Fruit fly (Drosophila melanogaster) whole organism, embryonic: ENCODE measurements around the gene CG18269.

Source experiments
- Asciz ChIP-seq: fragments of 200-800 bp; sonication (Bioruptor generic); optimal IDR thresholded peaks from 2 replicates; lab custom pipeline; 2017; ENCODE audit warnings: missing biosample characterization, mild to moderate bottlenecking, missing genetic modification characterization, missing genetic modification reagents
- CG10462 ChIP-seq: fragments of 200-800 bp; sonication (Bioruptor generic); optimal IDR thresholded peaks from 2 replicates; lab custom pipeline; 2016; ENCODE audit warnings: missing biosample characterization, missing genetic modification characterization
- CG11723 ChIP-seq: fragments of 200-800 bp; sonication (Bioruptor generic); optimal IDR thresholded peaks from 2 replicates; lab custom pipeline; 2017; ENCODE audit warnings: missing biosample characterization, mild to moderate bottlenecking, missing genetic modification characterization
- CG12071 ChIP-seq: fragments of 200-800 bp; sonication (Bioruptor generic); optimal IDR thresholded peaks from 3 replicates; lab custom pipeline; 2018; ENCODE audit warnings: missing biosample characterization, mild to moderate bottlenecking, missing genetic modification characterization
- CG12769 ChIP-seq: fragments of 200-800 bp; sonication (Bioruptor generic); optimal IDR thresholded peaks from 2 replicates; lab custom pipeline; 2019; ENCODE audit warnings: missing biosample characterization, mild to moderate bottlenecking, missing genetic modification characterization, moderate library complexity
- CG13424 ChIP-seq: fragments of 200-800 bp; sonication (Bioruptor generic); optimal IDR thresholded peaks from 2 replicates; lab custom pipeline; 2019; ENCODE audit warnings: missing biosample characterization, mild to moderate bottlenecking, missing genetic modification characterization, moderate library complexity
- CG3065 ChIP-seq: fragments of 200-800 bp; sonication (Bioruptor generic); optimal IDR thresholded peaks from 2 replicates; lab custom pipeline; 2016; ENCODE audit warnings: missing biosample characterization, missing genetic modification characterization
- CG31388 ChIP-seq: fragments of 200-800 bp; sonication (Bioruptor generic); optimal IDR thresholded peaks from 2 replicates; lab custom pipeline; 2016; ENCODE audit warnings: missing biosample characterization, missing genetic modification characterization
- CG31441 ChIP-seq: fragments of 200-800 bp; sonication (Bioruptor generic); IDR thresholded peaks from 2 replicates; pipeline ENCODE4 v1.3.6; 2022; ENCODE audit warnings: missing biosample characterization, missing genetic modification characterization
- CG34224 ChIP-seq: fragments of 200-800 bp; sonication (Bioruptor generic); IDR thresholded peaks from 3 replicates; pipeline ENCODE4 v1.3.6; 2022; ENCODE audit warnings: missing biosample characterization, missing genetic modification characterization; ENCODE audit not compliant: partially characterized antibody
- CG6765 ChIP-seq: fragments of 200-800 bp; sonication (Bioruptor generic); optimal IDR thresholded peaks from 3 replicates; lab custom pipeline; 2017; ENCODE audit warnings: missing biosample characterization, mild to moderate bottlenecking, missing genetic modification characterization
- CG6791 ChIP-seq: fragments of 200-800 bp; sonication (Bioruptor generic); IDR thresholded peaks from 3 replicates; pipeline ENCODE4 v1.3.6; 2022; ENCODE audit warnings: missing biosample characterization, missing genetic modification characterization; ENCODE audit not compliant: partially characterized antibody
- CG8944 ChIP-seq: fragments of 200-800 bp; sonication (Bioruptor generic); optimal IDR thresholded peaks from 3 replicates; lab custom pipeline; 2016; ENCODE audit warnings: missing biosample characterization, missing genetic modification characterization
- CG9609 ChIP-seq: fragments of 200-800 bp; sonication (Bioruptor generic); optimal IDR thresholded peaks from 3 replicates; lab custom pipeline; 2016; ENCODE audit warnings: missing biosample characterization, missing genetic modification characterization
- CrebB ChIP-seq: fragments of 200-800 bp; sonication (Bioruptor generic); optimal IDR thresholded peaks from 3 replicates; lab custom pipeline; 2018; ENCODE audit warnings: missing biosample characterization, mild to moderate bottlenecking, missing genetic modification characterization
- D ChIP-seq, 2 experiments: fragments of 200-800 bp in 1 of 2; fragments of >200 bp in 1 of 2; sonication (Bioruptor generic) in 1 of 2; optimal IDR thresholded peaks; 2 replicates in 1 of 2; 3 replicates in 1 of 2; lab custom pipeline; 2017; ENCODE audit warnings: mild to moderate bottlenecking in 1 of 2, missing biosample characterization in 1 of 2, missing genetic modification characterization in 1 of 2, missing genetic modification reagents in 1 of 2
- Dad ChIP-seq: fragments of 200-800 bp; sonication (Bioruptor generic); optimal IDR thresholded peaks from 3 replicates; lab custom pipeline; 2016; ENCODE audit warnings: missing biosample characterization, missing genetic modification characterization
- Dip2 ChIP-seq: fragments of 200-800 bp; sonication (Bioruptor generic); IDR thresholded peaks from 2 replicates; pipeline ENCODE4 v1.3.6; 2022; ENCODE audit warnings: missing biosample characterization, missing genetic modification characterization
- Elba2 ChIP-seq: fragments of 200-800 bp; sonication (Bioruptor generic); optimal IDR thresholded peaks from 3 replicates; lab custom pipeline; 2016; ENCODE audit warnings: missing biosample characterization, missing genetic modification characterization
- Gsc ChIP-seq: fragments of 200-800 bp; sonication (Bioruptor generic); IDR thresholded peaks from 2 replicates; pipeline ENCODE4 v1.3.6; 2022; ENCODE audit warnings: missing biosample characterization, missing genetic modification characterization
- HLH3B ChIP-seq: fragments of 200-800 bp; sonication (Bioruptor generic); IDR thresholded peaks from 2 replicates; pipeline ENCODE4 v1.3.6; 2022; ENCODE audit warnings: missing biosample characterization, missing genetic modification characterization
- HLH54F ChIP-seq: fragments of 200-800 bp; sonication (Bioruptor generic); optimal IDR thresholded peaks from 3 replicates; lab custom pipeline; 2016; ENCODE audit warnings: missing biosample characterization, missing genetic modification characterization
- HLHmδ ChIP-seq: fragments of 200-800 bp; sonication (Bioruptor generic); optimal IDR thresholded peaks from 2 replicates; lab custom pipeline; 2018; ENCODE audit warnings: missing biosample characterization, mild to moderate bottlenecking, missing genetic modification characterization, moderate library complexity
- Pdp1 ChIP-seq, 2 experiments: fragments of 200-800 bp; sonication (Bioruptor generic); optimal IDR thresholded peaks; 3 replicates each; lab custom pipeline; 2016; ENCODE audit warnings: missing biosample characterization in 2 of 2, missing genetic modification characterization in 2 of 2, mild to moderate bottlenecking in 1 of 2, moderate library complexity in 1 of 2
- Scr ChIP-seq: fragments of 200-800 bp; sonication (Bioruptor generic); IDR thresholded peaks from 2 replicates; pipeline ENCODE4 v1.3.6; 2022; ENCODE audit warnings: missing biosample characterization, missing genetic modification characterization; ENCODE audit not compliant: partially characterized antibody
- Spps ChIP-seq: fragments of 200-800 bp; sonication (Bioruptor generic); optimal IDR thresholded peaks from 2 replicates; lab custom pipeline; 2018; ENCODE audit warnings: missing biosample characterization, mild to moderate bottlenecking, missing genetic modification characterization
- Tbp ChIP-seq: fragments of >200 bp; optimal IDR thresholded peaks from 2 replicates; lab custom pipeline; 2018; ENCODE audit warnings: missing biosample characterization, missing genetic modification characterization
- Vsx1 ChIP-seq: fragments of 200-800 bp; sonication (Bioruptor generic); optimal IDR thresholded peaks from 2 replicates; lab custom pipeline; 2017; ENCODE audit warnings: missing biosample characterization, mild to moderate bottlenecking, missing genetic modification characterization, missing genetic modification reagents
- az2 ChIP-seq: fragments of 200-800 bp; sonication (Bioruptor generic); optimal IDR thresholded peaks from 3 replicates; lab custom pipeline; 2016; ENCODE audit warnings: missing biosample characterization, missing genetic modification characterization
- bcd ChIP-seq: fragments of 200-800 bp; sonication (Bioruptor generic); optimal IDR thresholded peaks from 2 replicates; lab custom pipeline; 2017; ENCODE audit warnings: missing biosample characterization, mild to moderate bottlenecking, missing genetic modification characterization
- chn ChIP-seq: fragments of 200-800 bp; sonication (Bioruptor generic); optimal IDR thresholded peaks from 2 replicates; lab custom pipeline; 2016; ENCODE audit warnings: missing biosample characterization, missing genetic modification characterization
- dmrt99B ChIP-seq: fragments of 200-800 bp; sonication (Bioruptor generic); optimal IDR thresholded peaks from 2 replicates; lab custom pipeline; 2018; ENCODE audit warnings: missing biosample characterization, mild to moderate bottlenecking, missing genetic modification characterization, moderate library complexity
- dysf ChIP-seq: fragments of 200-800 bp; sonication (Bioruptor generic); IDR thresholded peaks from 3 replicates; pipeline ENCODE4 v1.3.6; 2022; ENCODE audit warnings: missing biosample characterization, missing genetic modification characterization
- en ChIP-seq: fragments of 200-800 bp; sonication (Bioruptor generic); optimal IDR thresholded peaks from 2 replicates; lab custom pipeline; 2016; ENCODE audit warnings: missing biosample characterization, missing genetic modification characterization
- eyg ChIP-seq: fragments of 200-800 bp; sonication (Bioruptor generic); optimal IDR thresholded peaks from 3 replicates; lab custom pipeline; 2016; ENCODE audit warnings: missing biosample characterization, missing genetic modification characterization
- fd3F ChIP-seq: fragments of 200-800 bp; sonication (Bioruptor generic); optimal IDR thresholded peaks from 2 replicates; lab custom pipeline; 2018; ENCODE audit warnings: missing biosample characterization, mild to moderate bottlenecking, missing genetic modification characterization, moderate library complexity
- gro ChIP-seq: fragments of 200-800 bp; sonication (Bioruptor generic); optimal IDR thresholded peaks from 2 replicates; lab custom pipeline; 2016; ENCODE audit warnings: missing biosample characterization, missing genetic modification characterization
- insv ChIP-seq, 2 experiments: fragments of 200-800 bp; sonication (Bioruptor generic); optimal IDR thresholded peaks; 3 replicates each; lab custom pipeline; 2016 to 2018; ENCODE audit warnings: missing biosample characterization in 2 of 2, missing genetic modification characterization in 2 of 2
- mld ChIP-seq: fragments of 200-800 bp; sonication (Bioruptor generic); IDR thresholded peaks from 3 replicates; pipeline ENCODE4 v1.3.6; 2022; ENCODE audit warnings: missing biosample characterization, missing genetic modification characterization; ENCODE audit not compliant: partially characterized antibody
- nerfin-2 ChIP-seq: fragments of 200-800 bp; sonication (Bioruptor generic); IDR thresholded peaks from 2 replicates; pipeline ENCODE4 v1.3.6; 2022; ENCODE audit warnings: missing biosample characterization, missing genetic modification characterization; ENCODE audit not compliant: partially characterized antibody
- pho ChIP-seq: fragments of 200-800 bp; sonication (Bioruptor generic); optimal IDR thresholded peaks from 2 replicates; lab custom pipeline; 2016; ENCODE audit warnings: missing biosample characterization, missing genetic modification characterization
- repo ChIP-seq: fragments of 200-800 bp; sonication (Bioruptor generic); optimal IDR thresholded peaks from 2 replicates; lab custom pipeline; 2016; ENCODE audit warnings: missing biosample characterization, missing genetic modification characterization
- scrt ChIP-seq: fragments of 200-800 bp; sonication (Bioruptor generic); optimal IDR thresholded peaks from 2 replicates; lab custom pipeline; 2018; ENCODE audit warnings: missing biosample characterization, mild to moderate bottlenecking, missing genetic modification characterization, moderate library complexity
- sens-2 ChIP-seq: fragments of 200-800 bp; sonication (Bioruptor generic); IDR thresholded peaks from 2 replicates; pipeline ENCODE4 v1.3.6; 2022; ENCODE audit warnings: missing biosample characterization, missing genetic modification characterization
- seq ChIP-seq: fragments of 200-800 bp; sonication (Bioruptor generic); IDR thresholded peaks from 2 replicates; pipeline ENCODE4 v1.3.6; 2022; ENCODE audit warnings: missing biosample characterization, missing genetic modification characterization
- ssp ChIP-seq: fragments of 200-800 bp; sonication (Bioruptor generic); IDR thresholded peaks from 2 replicates; pipeline ENCODE4 v1.3.6; 2022; ENCODE audit warnings: missing biosample characterization, missing genetic modification characterization
- stwl ChIP-seq: fragments of 200-800 bp; sonication (Bioruptor generic); optimal IDR thresholded peaks from 3 replicates; lab custom pipeline; 2018; ENCODE audit warnings: missing biosample characterization, mild to moderate bottlenecking, missing genetic modification characterization, moderate library complexity
- unpg ChIP-seq: fragments of 200-800 bp; sonication (Bioruptor generic); optimal IDR thresholded peaks from 3 replicates; lab custom pipeline; 2018; ENCODE audit warnings: missing biosample characterization, mild to moderate bottlenecking, missing genetic modification characterization, moderate library complexity

Gene CG18269

DNA sequence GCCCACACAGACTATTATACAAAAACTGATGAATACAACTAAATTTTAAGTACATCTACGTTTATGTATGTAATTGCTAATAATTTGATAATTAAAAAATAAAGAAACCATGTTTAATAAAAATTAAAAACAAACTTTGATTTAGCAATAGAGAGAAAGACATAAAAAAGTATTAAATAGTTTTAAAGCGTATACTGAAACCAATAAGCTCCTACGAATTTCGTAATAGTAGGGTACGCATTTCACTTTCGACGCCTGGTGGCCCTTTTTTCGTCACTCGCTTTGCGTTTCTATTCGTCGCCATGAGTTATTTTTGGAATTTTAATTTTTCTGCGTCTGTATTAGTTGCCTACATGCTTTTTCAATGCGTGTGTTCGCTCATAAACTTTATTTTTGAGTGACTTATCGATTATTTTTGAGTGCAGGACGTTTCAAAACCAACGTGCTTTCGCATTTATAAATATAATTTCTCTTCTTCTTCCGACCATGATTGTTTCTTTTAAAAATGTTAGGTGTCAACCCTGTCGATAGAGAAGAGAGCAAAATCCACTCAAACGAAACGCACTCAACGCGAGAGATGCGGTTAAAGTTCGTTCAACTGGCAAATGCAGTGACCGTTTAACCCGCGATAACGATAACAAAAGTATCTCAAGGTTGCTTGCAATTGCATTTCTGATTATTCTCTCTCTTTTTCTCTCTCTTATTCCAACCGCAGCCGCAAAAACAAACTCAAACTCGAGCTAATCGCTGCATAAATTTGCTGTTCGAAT is 4.9 kb upstream of the CG18269 start, which contains the start of gene Oscillin (continued):
- peak; percentile 74 for TF ChIP-seq fd3F (GFP tag; lab: Kevin White, UChicago)
- peak; percentile 80 for TF ChIP-seq bcd (GFP tag; lab: Kevin White, UChicago)
- TF ChIP-seq az2 (GFP tag; lab: Kevin White, UChicago) = peak; percentile 77
- peak; percentile 31 for TF ChIP-seq CG31388 (GFP tag; lab: Kevin White, UChicago)
- TF ChIP-seq dysf (GFP tag; lab: Robert Waterston, UW) = peak; percentile 81
- TF ChIP-seq en (GFP tag; lab: Kevin White, UChicago) = no peak
- TF ChIP-seq CG6791 (GFP tag; lab: Robert Waterston, UW) = peak; percentile 95
- peak; percentile 88 for TF ChIP-seq mld (GFP tag; lab: Robert Waterston, UW)
- TF ChIP-seq CG6765 (GFP tag; lab: Kevin White, UChicago) = peak; percentile 62
- no peak; the same call in none of the 2 replicates for TF ChIP-seq seq
- no peak for TF ChIP-seq Vsx1 (GFP tag; lab: Kevin White, UChicago)
- no peak for TF ChIP-seq CG12071 (GFP tag; lab: Kevin White, UChicago)
- no peak for TF ChIP-seq Elba2
- TF ChIP-seq HLHmδ (GFP tag; lab: Kevin White, UChicago) = no peak
- peak; percentile 86 for TF ChIP-seq Asciz (GFP tag; lab: Kevin White, UChicago)
- peak; percentile 45; the same call in 2 of the 3 replicates for TF ChIP-seq CG34224 (GFP tag; lab: Robert Waterston, UW)
- peak; percentile 67 for TF ChIP-seq CG3065 (GFP tag; lab: Kevin White, UChicago)
- TF ChIP-seq HLH54F (GFP tag; lab: Kevin White, UChicago) = no peak
- no peak for TF ChIP-seq CG10462 (GFP tag; lab: Kevin White, UChicago)
- TF ChIP-seq pho (GFP tag; lab: Kevin White, UChicago) = peak; percentile 30
- TF ChIP-seq Gsc = no peak
- peak; percentile 89 for TF ChIP-seq dmrt99B (tag; lab: Kevin White, UChicago)
- no peak for TF ChIP-seq CG9609 (GFP tag; lab: Kevin White, UChicago)
- no peak for TF ChIP-seq CG13424 (tag; lab: Kevin White, UChicago)
- peak; percentile 88 for TF ChIP-seq stwl (tag; lab: Kevin White, UChicago)
- TF ChIP-seq Spps (tag; lab: Kevin White, UChicago) = peak; percentile 84
- TF ChIP-seq Tbp (GFP tag; lab: Kevin White, UChicago) = no peak
- no peak for TF ChIP-seq CG8944
- peak; percentile 78 for TF ChIP-seq HLH3B (GFP tag; lab: Robert Waterston, UW)
- no peak for TF ChIP-seq Dip2
- peak; percentile 61 for TF ChIP-seq CG11723 (GFP tag; lab: Kevin White, UChicago)
- peak; percentile 73 for TF ChIP-seq ssp (GFP tag; lab: Robert Waterston, UW)
- peak in 1 of 2 experiments; percentile 35 for TF ChIP-seq insv (GFP tag; optimal IDR thresholded peaks at IDR 0.05; lab: Kevin White, UChicago)
- TF ChIP-seq chn (GFP tag; lab: Kevin White, UChicago) = peak; percentile 18
- TF ChIP-seq scrt = peak; percentile 52
- TF ChIP-seq D (optimal IDR thresholded peaks at IDR 0.05; lab: Kevin White, UChicago) = no peak
- peak; percentile 77 for TF ChIP-seq D (GFP tag; optimal IDR thresholded peaks at IDR 0.05; lab: Kevin White, UChicago)
- peak; percentile 13 for TF ChIP-seq Dad
- peak; percentile 17 to 91 for TF ChIP-seq Pdp1 (GFP tag; optimal IDR thresholded peaks at IDR 0.05; lab: Kevin White, UChicago)
- TF ChIP-seq gro (GFP tag; lab: Kevin White, UChicago) = peak; percentile 14
- TF ChIP-seq Scr (GFP tag; lab: Robert Waterston, UW) = peak; percentile 59
- TF ChIP-seq CrebB (tag; lab: Kevin White, UChicago) = no peak
- TF ChIP-seq unpg (GFP tag; lab: Kevin White, UChicago) = peak; percentile 88
- TF ChIP-seq nerfin-2 (GFP tag; lab: Robert Waterston, UW) = peak; percentile 87
- TF ChIP-seq CG12769 (tag; lab: Kevin White, UChicago) = peak; percentile 13
- TF ChIP-seq repo (GFP tag; lab: Kevin White, UChicago) = no peak
- TF ChIP-seq CG31441 = peak; percentile 92
- no peak for TF ChIP-seq sens-2 (GFP tag; lab: Robert Waterston, UW)
- no peak for TF ChIP-seq eyg (GFP tag; lab: Kevin White, UChicago)
